Worm (Caenorhabditis elegans) whole organism, late embryonic: Measurements from ENCODE around the gene ZK813.5.

ENCODE experiments used
- ama-1 ChIP-seq: fragments of 150-350 bp; optimal IDR thresholded peaks from 2 replicates; lab custom pipeline; 2014
- ceh-22 ChIP-seq: sonication (generic microtip); optimal IDR thresholded peaks from 2 replicates; lab custom pipeline; 2017; ENCODE audit warnings: missing biosample characterization, missing genetic modification characterization
- dve-1 ChIP-seq: sonication (generic microtip); optimal IDR thresholded peaks from 2 replicates; lab custom pipeline; 2017; ENCODE audit warnings: antibody characterized with exemption, mild to moderate bottlenecking, missing genetic modification characterization, missing compliant biosample characterization
- gmeb-2 ChIP-seq: sonication (generic microtip); optimal IDR thresholded peaks from 2 replicates; lab custom pipeline; 2016; ENCODE audit warnings: missing genetic modification characterization, inconsistent platforms, missing compliant biosample characterization
- hlh-8 ChIP-seq: sonication (generic microtip); optimal IDR thresholded peaks from 2 replicates; lab custom pipeline; 2016; ENCODE audit warnings: missing genotype, missing genetic modification characterization, missing compliant biosample characterization
- nfya-1 ChIP-seq: sonication (generic microtip); optimal IDR thresholded peaks from 2 replicates; lab custom pipeline; 2017; ENCODE audit warnings: missing genetic modification characterization, mild to moderate bottlenecking, missing compliant biosample characterization, antibody characterized with exemption, moderate library complexity
- nhr-11 ChIP-seq: fragments of 150-350 bp; optimal IDR thresholded peaks from 2 replicates; lab custom pipeline; 2014; ENCODE audit warnings: missing biosample characterization, missing genetic modification characterization
- odd-2 ChIP-seq: sonication (generic microtip); optimal IDR thresholded peaks from 2 replicates; lab custom pipeline; 2017; ENCODE audit warnings: antibody characterized with exemption, mild to moderate bottlenecking, missing genetic modification characterization, missing compliant biosample characterization
- pax-1 ChIP-seq: fragments of 150-350 bp; optimal IDR thresholded peaks from 2 replicates; lab custom pipeline; 2014; ENCODE audit warnings: missing biosample characterization, missing genetic modification characterization
- ref-2 ChIP-seq: sonication (generic microtip); optimal IDR thresholded peaks from 2 replicates; lab custom pipeline; 2016; ENCODE audit warnings: missing genetic modification characterization, missing compliant biosample characterization
- syd-9 ChIP-seq: sonication (generic microtip); optimal IDR thresholded peaks from 2 replicates; lab custom pipeline; 2016; ENCODE audit warnings: mild to moderate bottlenecking, missing genetic modification characterization, moderate library complexity, missing compliant biosample characterization
- tbx-2 ChIP-seq: sonication (generic microtip); optimal IDR thresholded peaks from 2 replicates; lab custom pipeline; 2016; ENCODE audit warnings: missing genetic modification characterization, missing compliant biosample characterization
- unc-3 ChIP-seq, 2 experiments: fragments of 200-800 bp in 1 of 2; sonication (Bioruptor generic) in 1 of 2; sonication (generic microtip) in 1 of 2; conservative IDR thresholded peaks in 1 of 2; optimal IDR thresholded peaks in 1 of 2; 2 replicates each; pipeline versions ENCODE4 v1.3.6 to Lab custom; 2016 to 2022; ENCODE audit warnings: missing compliant biosample characterization in 2 of 2, missing genetic modification characterization in 2 of 2, missing genetic modification reagents in 1 of 2
- ztf-16 ChIP-seq: sonication (generic microtip); optimal IDR thresholded peaks from 2 replicates; lab custom pipeline; 2017; ENCODE audit warnings: missing genetic modification characterization, missing compliant biosample characterization

DNA sequence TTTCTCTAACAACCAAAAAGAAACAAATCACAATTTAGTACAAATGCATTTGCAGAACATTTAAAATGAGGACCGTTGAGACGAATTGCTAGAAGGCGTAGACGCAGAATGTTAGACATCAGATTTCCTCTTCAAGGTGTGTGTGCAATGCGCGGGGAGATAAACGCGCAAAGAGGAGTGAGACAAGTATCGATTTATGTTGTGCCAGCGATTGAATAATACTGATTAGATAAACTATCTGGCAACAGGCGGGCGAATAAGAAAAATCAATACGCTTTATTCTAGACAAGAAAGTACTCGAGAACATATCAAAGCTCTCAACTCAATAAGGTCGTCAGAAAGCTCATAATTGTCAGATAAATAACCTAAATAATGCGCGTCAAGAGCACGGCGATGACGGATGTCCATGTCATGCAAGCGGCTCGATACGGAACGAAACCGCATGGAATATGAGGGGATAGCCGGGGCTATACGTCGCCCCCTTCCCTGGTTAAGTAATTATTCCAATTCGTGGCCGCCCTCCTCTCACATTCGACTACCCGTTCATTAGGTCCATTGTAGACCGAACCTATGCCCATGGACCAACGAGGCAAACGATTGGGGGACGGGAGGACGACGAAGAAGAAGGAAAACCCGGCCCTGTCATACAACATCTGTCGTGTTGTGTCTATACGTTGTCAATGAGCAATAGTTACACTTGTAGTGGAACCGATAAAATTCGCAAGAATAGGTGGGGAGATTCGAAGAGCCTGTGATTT is 16.2 kb upstream of the ZK813.5 start:
- TF ChIP-seq dve-1 = no peak
- peak; percentile 9 for TF ChIP-seq tbx-2
- no peak for TF ChIP-seq unc-3 (GFP tag; conservative IDR thresholded peaks at IDR 0.05; lab: Robert Waterston, UW)
- TF ChIP-seq unc-3 (tag; optimal IDR thresholded peaks at IDR 0.05; lab: Kevin White, UChicago) = no peak
- no peak for TF ChIP-seq ama-1 (lab: Kevin White, UChicago)
- no peak for TF ChIP-seq syd-9 (tag; lab: Kevin White, UChicago)
- no peak for TF ChIP-seq ceh-22 (tag; lab: Kevin White, UChicago)
- no peak for TF ChIP-seq ref-2 (tag; lab: Kevin White, UChicago)
- no peak for TF ChIP-seq pax-1 (tag; lab: Kevin White, UChicago)
- TF ChIP-seq gmeb-2 (tag; lab: Kevin White, UChicago) = no peak
- TF ChIP-seq ztf-16 (tag; lab: Kevin White, UChicago) = no peak
- no peak for TF ChIP-seq odd-2 (tag; lab: Kevin White, UChicago)
- no peak for TF ChIP-seq nhr-11
- TF ChIP-seq hlh-8 (tag; lab: Kevin White, UChicago) = no peak
- TF ChIP-seq nfya-1 (tag; lab: Kevin White, UChicago) = no peak
